Worm (Caenorhabditis elegans) whole organism, L4 larva: Measurements from ENCODE around the gene unc-50.

Source experiments
- D1046.2 ChIP-seq: fragments of 200-800 bp; sonication (Bioruptor generic); IDR thresholded peaks from 2 replicates; pipeline ENCODE4 v1.3.6; 2022; ENCODE audit warnings: missing genetic modification characterization, missing compliant biosample characterization
- F26F4.8 ChIP-seq: fragments of 200-800 bp; sonication (Bioruptor generic); conservative IDR thresholded peaks from 2 replicates; pipeline ENCODE4 v1.3.6; 2022; ENCODE audit warnings: missing genetic modification characterization, missing compliant biosample characterization
- F37D6.2 ChIP-seq: sonication (generic microtip); optimal IDR thresholded peaks from 2 replicates; lab custom pipeline; 2016; ENCODE audit warnings: mild to moderate bottlenecking, missing genetic modification characterization, missing compliant biosample characterization
- F44E2.7 ChIP-seq: fragments of 200-800 bp; sonication (Bioruptor generic); IDR thresholded peaks from 2 replicates; pipeline ENCODE4 v2.1.2; 2022; ENCODE audit warnings: missing genetic modification characterization, missing compliant biosample characterization
- F49E8.2 ChIP-seq: sonication (generic microtip); optimal IDR thresholded peaks from 2 replicates; lab custom pipeline; 2016; ENCODE audit warnings: missing compliant biosample characterization, mild to moderate bottlenecking, missing genetic modification characterization, borderline replicate concordance
- R02D3.7 ChIP-seq: fragments of 150-350 bp; sonication (generic microtip); optimal IDR thresholded peaks from 3 replicates; lab custom pipeline; 2014; ENCODE audit warnings: missing biosample characterization, missing genetic modification characterization
- T26A8.4 ChIP-seq: fragments of 200-800 bp; sonication (Bioruptor generic); IDR thresholded peaks from 2 replicates; pipeline ENCODE4 v1.3.6; 2022; ENCODE audit warnings: missing genetic modification characterization, missing compliant biosample characterization
- Y105C5A.15 ChIP-seq: fragments of 200-800 bp; sonication (Bioruptor generic); IDR thresholded peaks from 2 replicates; pipeline ENCODE4 v1.3.6; 2022; ENCODE audit warnings: missing genetic modification characterization, missing compliant biosample characterization
- Y48G9A.11 ChIP-seq: fragments of 200-800 bp; sonication (Bioruptor generic); IDR thresholded peaks from 2 replicates; pipeline ENCODE4 v1.3.6; 2022; ENCODE audit warnings: missing genetic modification reagents, missing genetic modification characterization, missing compliant biosample characterization
- Y75B8A.6 ChIP-seq: fragments of 200-800 bp; sonication (Bioruptor generic); IDR thresholded peaks from 2 replicates; pipeline ENCODE4 v1.3.6; 2022; ENCODE audit warnings: missing genetic modification reagents, missing genetic modification characterization, missing compliant biosample characterization
- ZK337.2 ChIP-seq: fragments of 200-800 bp; sonication (Bioruptor generic); IDR thresholded peaks from 2 replicates; pipeline ENCODE4 v1.3.6; 2022; ENCODE audit warnings: missing genetic modification reagents, missing genetic modification characterization, missing compliant biosample characterization
- aha-1 ChIP-seq: fragments of 150-350 bp; peaks from one replicate; lab custom pipeline; 2014; ENCODE audit warnings: missing biosample characterization, missing genetic modification characterization
- ama-1 ChIP-seq: fragments of 150-350 bp; optimal IDR thresholded peaks from 2 replicates; lab custom pipeline; 2014; ENCODE audit warnings: inconsistent platforms, mixed read lengths
- ceh-20 ChIP-seq: fragments of 200-800 bp; sonication (Bioruptor generic); IDR thresholded peaks from 2 replicates; pipeline ENCODE4 v1.3.6; 2022; ENCODE audit warnings: missing genetic modification reagents, missing genetic modification characterization, missing compliant biosample characterization
- ctbp-1 ChIP-seq: fragments of 200-800 bp; sonication (Bioruptor generic); IDR thresholded peaks from 2 replicates; pipeline ENCODE4 v1.3.6; 2022; ENCODE audit warnings: missing genetic modification reagents, missing genetic modification characterization, missing compliant biosample characterization
- dmd-6 ChIP-seq: fragments of 200-800 bp; sonication (Bioruptor generic); IDR thresholded peaks from 2 replicates; pipeline ENCODE4 v1.3.6; 2022; ENCODE audit warnings: missing genetic modification reagents, missing genetic modification characterization, missing compliant biosample characterization
- dmd-8 ChIP-seq: fragments of 200-800 bp; sonication (Bioruptor generic); IDR thresholded peaks from 2 replicates; pipeline ENCODE4 v1.3.6; 2022; ENCODE audit warnings: missing genetic modification characterization, missing compliant biosample characterization
- duxl-1 ChIP-seq: sonication (generic microtip); optimal IDR thresholded peaks from 2 replicates; lab custom pipeline; 2016; ENCODE audit warnings: mild to moderate bottlenecking, missing genetic modification characterization, moderate library complexity, missing compliant biosample characterization; ENCODE audit not compliant: poor library complexity
- gei-8 ChIP-seq: fragments of 200-800 bp; sonication (Bioruptor generic); optimal IDR thresholded peaks from 2 replicates; lab custom pipeline; 2018; ENCODE audit warnings: mild to moderate bottlenecking, missing genetic modification characterization, missing compliant biosample characterization
- hlh-11 ChIP-seq: fragments of 200-800 bp; sonication (Bioruptor generic); optimal IDR thresholded peaks from 2 replicates; lab custom pipeline; 2018; ENCODE audit warnings: mild to moderate bottlenecking, missing genetic modification characterization, missing compliant biosample characterization
- lin-1 ChIP-seq: fragments of 200-800 bp; sonication (Bioruptor generic); IDR thresholded peaks from 2 replicates; pipeline ENCODE4 v1.3.6; 2022; ENCODE audit warnings: missing genetic modification reagents, missing genetic modification characterization, missing compliant biosample characterization
- lin-13 ChIP-seq: fragments of 150-350 bp; optimal IDR thresholded peaks from 2 replicates; lab custom pipeline; 2014; ENCODE audit warnings: missing biosample characterization, missing genetic modification reagents, missing genetic modification characterization
- lin-15B ChIP-seq: fragments of 150-350 bp; sonication (generic microtip); optimal IDR thresholded peaks from 3 replicates; lab custom pipeline; 2014; ENCODE audit warnings: missing biosample characterization, missing genetic modification characterization
- lin-29 ChIP-seq: fragments of 200-800 bp; sonication (Bioruptor generic); IDR thresholded peaks from 2 replicates; pipeline ENCODE4 v1.3.6; 2022; ENCODE audit warnings: missing genetic modification reagents, missing genetic modification characterization, missing compliant biosample characterization
- lir-3 ChIP-seq: sonication (generic microtip); optimal IDR thresholded peaks from 2 replicates; lab custom pipeline; 2016; ENCODE audit warnings: mild to moderate bottlenecking, missing genetic modification characterization, missing compliant biosample characterization
- lsy-2 ChIP-seq, 2 experiments: fragments of 150-350 bp in 1 of 2; sonication (generic microtip) in 1 of 2; optimal IDR thresholded peaks; 2 replicates each; lab custom pipeline; 2014 to 2017; ENCODE audit warnings: missing biosample characterization in 2 of 2, missing genetic modification characterization in 2 of 2
- mdl-1 ChIP-seq, 2 experiments: fragments of 150-350 bp in 1 of 2; sonication (generic microtip) in 1 of 2; optimal IDR thresholded peaks; 2 replicates each; lab custom pipeline; 2014 to 2017; ENCODE audit warnings: missing biosample characterization in 2 of 2, missing genetic modification characterization in 2 of 2
- mdt-29 ChIP-seq: fragments of 200-800 bp; sonication (Bioruptor generic); IDR thresholded peaks from 2 replicates; pipeline ENCODE4 v1.3.6; 2022; ENCODE audit warnings: missing genetic modification reagents, missing genetic modification characterization, missing compliant biosample characterization
- mxl-2 ChIP-seq: fragments of 200-800 bp; sonication (Bioruptor generic); conservative IDR thresholded peaks from 2 replicates; pipeline ENCODE4 v1.3.6; 2022; ENCODE audit warnings: missing genetic modification reagents, missing genetic modification characterization, missing compliant biosample characterization
- nhr-111 ChIP-seq: fragments of 200-800 bp; sonication (Bioruptor generic); optimal IDR thresholded peaks from 2 replicates; lab custom pipeline; 2018; ENCODE audit warnings: mild to moderate bottlenecking, missing genetic modification characterization, missing compliant biosample characterization
- nhr-25 ChIP-seq: sonication (generic microtip); optimal IDR thresholded peaks from 2 replicates; lab custom pipeline; 2017; ENCODE audit warnings: missing genetic modification characterization, mild to moderate bottlenecking, missing compliant biosample characterization, antibody characterized with exemption, moderate library complexity, borderline replicate concordance; ENCODE audit not compliant: insufficient read depth
- nhr-28 ChIP-seq: fragments of 150-350 bp; optimal IDR thresholded peaks from 2 replicates; lab custom pipeline; 2014; ENCODE audit warnings: missing biosample characterization, missing genetic modification characterization
- nhr-41 ChIP-seq: fragments of 200-800 bp; sonication (Bioruptor generic); IDR thresholded peaks from 2 replicates; pipeline ENCODE4 v1.3.6; 2022; ENCODE audit warnings: missing genetic modification reagents, missing genetic modification characterization, missing compliant biosample characterization
- nhr-76 ChIP-seq: fragments of 150-350 bp; optimal IDR thresholded peaks from 2 replicates; lab custom pipeline; 2014; ENCODE audit warnings: missing biosample characterization, missing genetic modification characterization
- nhr-77 ChIP-seq: fragments of 150-350 bp; optimal IDR thresholded peaks from 2 replicates; lab custom pipeline; 2014; ENCODE audit warnings: missing biosample characterization, missing genetic modification characterization
- pha-4 ChIP-seq, 2 experiments: fragments of 150-350 bp in 1 of 2; fragments of 200-800 bp in 1 of 2; sonication (Bioruptor generic) in 1 of 2; IDR thresholded peaks in 1 of 2; optimal IDR thresholded peaks in 1 of 2; 2 replicates each; pipeline versions ENCODE4 v1.3.6 to Lab custom; 2014 to 2022; ENCODE audit warnings: missing genetic modification characterization in 2 of 2, missing genetic modification reagents in 2 of 2, missing biosample characterization in 1 of 2, missing compliant biosample characterization in 1 of 2
- saeg-2 ChIP-seq: fragments of 200-800 bp; sonication (Bioruptor generic); IDR thresholded peaks from 2 replicates; pipeline ENCODE4 v1.3.6; 2022; ENCODE audit warnings: missing genetic modification reagents, missing genetic modification characterization, missing compliant biosample characterization
- skn-1 ChIP-seq: fragments of 150-350 bp; optimal IDR thresholded peaks from 2 replicates; lab custom pipeline; 2014; ENCODE audit warnings: missing biosample characterization, missing genetic modification characterization
- snpc-4 ChIP-seq: fragments of 150-350 bp; optimal IDR thresholded peaks from 2 replicates; lab custom pipeline; 2014; ENCODE audit warnings: missing biosample characterization, missing genetic modification characterization
- spr-1 ChIP-seq: sonication (generic microtip); optimal IDR thresholded peaks from 2 replicates; lab custom pipeline; 2016; ENCODE audit warnings: mild to moderate bottlenecking, missing genetic modification characterization, missing compliant biosample characterization
- spr-3 ChIP-seq: fragments of 200-800 bp; sonication (Bioruptor generic); optimal IDR thresholded peaks from 2 replicates; lab custom pipeline; 2018; ENCODE audit warnings: mild to moderate bottlenecking, missing genetic modification characterization, missing compliant biosample characterization
- tag-97 ChIP-seq: fragments of 200-800 bp; sonication (Bioruptor generic); IDR thresholded peaks from 2 replicates; pipeline ENCODE4 v1.3.6; 2022; ENCODE audit warnings: missing genetic modification characterization, missing compliant biosample characterization
- tra-1 ChIP-seq: fragments of 200-800 bp; sonication (Bioruptor generic); IDR thresholded peaks from 2 replicates; pipeline ENCODE4 v1.3.6; 2022; ENCODE audit warnings: missing genetic modification reagents, missing genetic modification characterization, missing compliant biosample characterization
- unc-130 ChIP-seq: sonication (generic microtip); optimal IDR thresholded peaks from 2 replicates; lab custom pipeline; 2016; ENCODE audit warnings: missing genetic modification reagents, missing genetic modification characterization, missing compliant biosample characterization
- unc-62 ChIP-seq, 3 experiments: fragments of 150-350 bp in 1 of 3; sonication (generic microtip); optimal IDR thresholded peaks in 2 of 3; peaks in 1 of 3; 1 replicate in 1 of 3; 2 replicates in 2 of 3; lab custom pipeline; 2014 to 2017; ENCODE audit warnings: missing biosample characterization in 3 of 3, missing genetic modification characterization in 3 of 3, missing genetic modification reagents in 3 of 3, missing genotype in 1 of 3
- vab-7 ChIP-seq: fragments of 200-800 bp; sonication (Bioruptor generic); IDR thresholded peaks from 2 replicates; pipeline ENCODE4 v1.3.6; 2022; ENCODE audit warnings: missing genetic modification reagents, missing genetic modification characterization, missing compliant biosample characterization
- zag-1 ChIP-seq: fragments of 150-350 bp; optimal IDR thresholded peaks from 2 replicates; lab custom pipeline; 2014; ENCODE audit warnings: missing biosample characterization, missing genetic modification characterization
- zip-11 ChIP-seq: fragments of 200-800 bp; sonication (Bioruptor generic); IDR thresholded peaks from 2 replicates; pipeline ENCODE4 v1.3.6; 2022; ENCODE audit warnings: missing genetic modification characterization, missing compliant biosample characterization

The unc-50 gene

ce11 chrIII:10357598-10358186 lies 39.7 kb upstream of the unc-50 start, which contains the start of gene umps-1 (continued):
- TF ChIP-seq F49E8.2 (tag; lab: Kevin White, UChicago) (no peak), ctbp-1 (no peak), hlh-11 (tag; lab: Kevin White, UChicago) (peak; percentile 50), dmd-8 (no peak), zip-11 (no peak), duxl-1 (tag; lab: Kevin White, UChicago) (no peak), lin-1 (GFP tag; lab: Robert Waterston, UW) (no peak), skn-1 (no peak), nhr-76 (tag; lab: Kevin White, UChicago) (no peak), T26A8.4 (GFP tag; lab: Robert Waterston, UW) (no peak), mdt-29 (GFP tag; lab: Robert Waterston, UW) (no peak), aha-1 (tag; lab: Kevin White, UChicago) (peak; percentile 52), lir-3 (tag; lab: Kevin White, UChicago) (no peak), unc-130 (GFP tag; lab: Kevin White, UChicago) (no peak), lin-29 (GFP tag; lab: Robert Waterston, UW) (no peak), nhr-41 (GFP tag; lab: Robert Waterston, UW) (no peak), zag-1 (no peak), nhr-28 (tag; lab: Kevin White, UChicago) (peak; percentile 74)

ce11 chrIII:10355382-10355781 lies 37.4 kb upstream of the unc-50 start, which contains the start of gene spp-1:
Gene spp-1 (minus strand): TSS chrIII:10355668.
- TF ChIP-seq lin-15B (no peak), D1046.2 (GFP tag; lab: Robert Waterston, UW) (no peak), unc-62 (GFP tag; optimal IDR thresholded peaks at IDR 0.05 in 1 of 2; lab: Kevin White, UChicago) (no peak), unc-62 (tag; optimal IDR thresholded peaks at IDR 0.05; lab: Kevin White, UChicago) (no peak), spr-3 (GFP tag; lab: Kevin White, UChicago) (no peak), dmd-6 (GFP tag; lab: Robert Waterston, UW) (peak; percentile 67), F37D6.2 (no peak), mdl-1 (tag; optimal IDR thresholded peaks at IDR 0.05; lab: Kevin White, UChicago) (peak in 1 of 2 experiments; percentile 13), Y105C5A.15 (GFP tag; lab: Robert Waterston, UW) (no peak), pha-4 (GFP tag; IDR thresholded peaks at IDR 0.05; lab: Robert Waterston, UW) (no peak), pha-4 (tag; optimal IDR thresholded peaks at IDR 0.05; lab: Kevin White, UChicago) (no peak), lin-29 (GFP tag; lab: Robert Waterston, UW) (no peak), spr-1 (no peak), aha-1 (tag; lab: Kevin White, UChicago) (peak; percentile 76), F44E2.7 (GFP tag; lab: Robert Waterston, UW) (no peak), snpc-4 (tag; lab: Kevin White, UChicago) (no peak), dmd-8 (no peak), tra-1 (GFP tag; lab: Robert Waterston, UW) (no peak), vab-7 (no peak), ceh-20 (GFP tag; lab: Robert Waterston, UW) (no peak), tag-97 (GFP tag; lab: Robert Waterston, UW) (no peak), nhr-77 (peak; percentile 4), F26F4.8 (GFP tag; lab: Robert Waterston, UW) (no peak), saeg-2 (GFP tag; lab: Robert Waterston, UW) (no peak), lin-1 (GFP tag; lab: Robert Waterston, UW) (no peak), lin-13 (GFP tag; lab: Kevin White, UChicago) (no peak), nhr-41 (GFP tag; lab: Robert Waterston, UW) (no peak), nhr-25 (no peak), Y75B8A.6 (GFP tag; lab: Robert Waterston, UW) (no peak), R02D3.7 (no peak), ama-1 (lab: Kevin White, UChicago) (peak; percentile 81), nhr-111 (GFP tag; lab: Kevin White, UChicago) (no peak), gei-8 (no peak), zip-11 (no peak), ZK337.2 (GFP tag; lab: Robert Waterston, UW) (no peak), skn-1 (no peak), lsy-2 (tag; optimal IDR thresholded peaks at IDR 0.05; lab: Kevin White, UChicago) (peak in 1 of 2 experiments; percentile 30), Y48G9A.11 (GFP tag; lab: Robert Waterston, UW) (no peak), mxl-2 (GFP tag; lab: Robert Waterston, UW) (no peak)
